In genomic region chrX:3378490-3379091, dm6 we compare ENCODE assay signal across 3 fruit fly cellular contexts.
TF ChIP-seq lines count a peak whose summit lies in the region.

No protein-coding gene starts in this region.

- no peak for TF ChIP-seq CTCF in whole organism, embryonic (GFP tag; optimal IDR thresholded peaks at IDR 0.05; lab: Kevin White, UChicago)

TF ChIP-seq in whole organism, adult, 20 proteins besides CTCF, POLR2A, EP300 and RAD21:
- no peak for TF ChIP-seq toe (GFP tag; optimal IDR thresholded peaks at IDR 0.05; lab: Kevin White, UChicago)
- TF ChIP-seq pad (GFP tag; optimal IDR thresholded peaks at IDR 0.05; lab: Kevin White, UChicago) = peak; percentile 68
- no peak for TF ChIP-seq CG33017 (tag; optimal IDR thresholded peaks at IDR 0.05; lab: Kevin White, UChicago)
- no peak for TF ChIP-seq CG5204 (GFP tag; optimal IDR thresholded peaks at IDR 0.05; lab: Kevin White, UChicago)
- peak; percentile 7 for TF ChIP-seq Mnt (GFP tag; optimal IDR thresholded peaks at IDR 0.05; lab: Kevin White, UChicago)
- TF ChIP-seq cic (GFP tag; optimal IDR thresholded peaks at IDR 0.05; lab: Kevin White, UChicago) = no peak
- TF ChIP-seq ovo (GFP tag; optimal IDR thresholded peaks at IDR 0.05; lab: Kevin White, UChicago) = no peak
- TF ChIP-seq cnc (optimal IDR thresholded peaks at IDR 0.05; lab: Kevin White, UChicago) = no peak
- no peak for TF ChIP-seq CG1620 (GFP tag; optimal IDR thresholded peaks at IDR 0.05; lab: Kevin White, UChicago)
- TF ChIP-seq CG7045 (GFP tag; optimal IDR thresholded peaks at IDR 0.05; lab: Kevin White, UChicago) = no peak
- no peak for TF ChIP-seq bab1 (GFP tag; optimal IDR thresholded peaks at IDR 0.05; lab: Kevin White, UChicago)
- no peak for TF ChIP-seq CG7101 (tag; optimal IDR thresholded peaks at IDR 0.05; lab: Kevin White, UChicago)

TF ChIP-seq in whole organism, embryonic, 481 proteins besides CTCF, POLR2A, EP300 and RAD21 (continues in another document):
- TF ChIP-seq grn (GFP tag; optimal IDR thresholded peaks at IDR 0.05; lab: Kevin White, UChicago) (peak; percentile 34), H15 (GFP tag; IDR thresholded peaks at IDR 0.05; lab: Robert Waterston, UW) (no peak), CG34376 (GFP tag; optimal IDR thresholded peaks at IDR 0.05; lab: Kevin White, UChicago) (peak; percentile 60), Opbp (GFP tag; IDR thresholded peaks at IDR 0.05; lab: Robert Waterston, UW; ENCODE audit: partially characterized antibody) (no peak), CG6689 (GFP tag; IDR thresholded peaks at IDR 0.05; lab: Robert Waterston, UW) (no peak), Adf1 (GFP tag; IDR thresholded peaks at IDR 0.05; lab: Robert Waterston, UW) (peak; percentile 60), CG2712 (tag; optimal IDR thresholded peaks at IDR 0.05; lab: Kevin White, UChicago) (no peak), pho (GFP tag; optimal IDR thresholded peaks at IDR 0.05; lab: Kevin White, UChicago) (peak; percentile 13), Fer1 (GFP tag; optimal IDR thresholded peaks at IDR 0.05; lab: Kevin White, UChicago) (peak; percentile 12), CG3281 (GFP tag; optimal IDR thresholded peaks at IDR 0.05; lab: Kevin White, UChicago) (peak; percentile 30), HmgD (GFP tag; optimal IDR thresholded peaks at IDR 0.05; lab: Kevin White, UChicago) (no peak), exex (tag; optimal IDR thresholded peaks at IDR 0.05; lab: Kevin White, UChicago) (peak; percentile 89), Dip3 (GFP tag; optimal IDR thresholded peaks at IDR 0.05; lab: Kevin White, UChicago) (peak; percentile 40), mirr (GFP tag; optimal IDR thresholded peaks at IDR 0.05; lab: Kevin White, UChicago) (peak; percentile 74), Awh (GFP tag; IDR thresholded peaks at IDR 0.05; lab: Robert Waterston, UW) (peak; percentile 42; the same call in 1 of the 2 replicates), dm (GFP tag; optimal IDR thresholded peaks at IDR 0.05; lab: Kevin White, UChicago) (peak; percentile 48), ERR (GFP tag; optimal IDR thresholded peaks at IDR 0.05; lab: Kevin White, UChicago) (peak; percentile 28), B-H2 (GFP tag; optimal IDR thresholded peaks at IDR 0.05; lab: Kevin White, UChicago) (peak; percentile 9), CG14014 (GFP tag; IDR thresholded peaks at IDR 0.05; lab: Robert Waterston, UW) (no peak), Hey (tag; optimal IDR thresholded peaks at IDR 0.05; lab: Kevin White, UChicago) (peak; percentile 72), CG11247 (GFP tag; IDR thresholded peaks at IDR 0.05; lab: Robert Waterston, UW) (0 out of 2 replicates have a peak, but pooled peaks have one; percentile 11), CG11504 (tag; optimal IDR thresholded peaks at IDR 0.05; lab: Kevin White, UChicago) (peak; percentile 68), ttk (GFP tag; IDR thresholded peaks at IDR 0.05; lab: Robert Waterston, UW) (no peak), CG5245 (GFP tag; optimal IDR thresholded peaks at IDR 0.05; lab: Kevin White, UChicago) (no peak), CG34422 (GFP tag; IDR thresholded peaks at IDR 0.05; lab: Robert Waterston, UW) (0 out of 3 replicates have a peak, but pooled peaks have one; percentile 35), Atf6 (GFP tag; IDR thresholded peaks at IDR 0.05; lab: Robert Waterston, UW) (peak; percentile 37; the same call in 1 of the 2 replicates), CG9727 (GFP tag; optimal IDR thresholded peaks at IDR 0.05; lab: Kevin White, UChicago) (peak; percentile 94), ash1 (GFP tag; optimal IDR thresholded peaks at IDR 0.05; lab: Kevin White, UChicago) (peak; percentile 14), Eip74EF (GFP tag; optimal IDR thresholded peaks at IDR 0.05; lab: Kevin White, UChicago) (peak in 1 of 2 experiments; percentile 37), pan (optimal IDR thresholded peaks at IDR 0.05; lab: Kevin White, UChicago) (no peak), pan (GFP tag; optimal IDR thresholded peaks at IDR 0.05 in 1 of 2, IDR thresholded peaks at IDR 0.05 in 1 of 2) (peak in 1 of 2 experiments; percentile 32), HmgZ (tag; optimal IDR thresholded peaks at IDR 0.05; lab: Kevin White, UChicago) (peak; percentile 28), CG1832 (GFP tag; optimal IDR thresholded peaks at IDR 0.05; lab: Kevin White, UChicago) (peak; percentile 89), CG17912 (GFP tag; optimal IDR thresholded peaks at IDR 0.05; lab: Kevin White, UChicago) (no peak), CG17802 (tag; optimal IDR thresholded peaks at IDR 0.05; lab: Kevin White, UChicago) (no peak), chinmo (GFP tag; IDR thresholded peaks at IDR 0.05; lab: Robert Waterston, UW; ENCODE audit: partially characterized antibody) (peak; percentile 94), lab (GFP tag; optimal IDR thresholded peaks at IDR 0.05; lab: Kevin White, UChicago) (peak; percentile 58), Pdp1 (GFP tag; optimal IDR thresholded peaks at IDR 0.05; lab: Kevin White, UChicago) (peak in 1 of 2 experiments; percentile 28), gsb-n (tag; optimal IDR thresholded peaks at IDR 0.05; lab: Kevin White, UChicago) (no peak)

TF ChIP-seq in whole organism, prepupa, 60 proteins besides CTCF, POLR2A, EP300 and RAD21:
- TF ChIP-seq fkh (GFP tag; optimal IDR thresholded peaks at IDR 0.05; lab: Kevin White, UChicago) (peak; percentile 86), CG15336 (GFP tag; IDR thresholded peaks at IDR 0.05; lab: Robert Waterston, UW) (0 out of 2 replicates have a peak, but pooled peaks have one; percentile 10), Blimp-1 (GFP tag; optimal IDR thresholded peaks at IDR 0.05; lab: Kevin White, UChicago) (no peak)
TF ChIP-seq in whole organism, prepupa: peak in this region for 2.
